Worm (Caenorhabditis elegans) whole organism, L3 larva: Measurements from ENCODE around the gene ZK792.1.

Experiments
- ZK546.5 ChIP-seq: sonication (generic microtip); optimal IDR thresholded peaks from 2 replicates; lab custom pipeline; 2017; ENCODE audit warnings: missing biosample characterization, missing genetic modification characterization
- aly-2 ChIP-seq: fragments of 150-350 bp; optimal IDR thresholded peaks from 2 replicates; lab custom pipeline; 2014; ENCODE audit warnings: missing biosample characterization, missing genetic modification characterization
- ama-1 ChIP-seq: fragments of 150-350 bp; optimal IDR thresholded peaks from 2 replicates; lab custom pipeline; 2018
- ceh-16 ChIP-seq: sonication (generic microtip); optimal IDR thresholded peaks from 2 replicates; lab custom pipeline; 2017; ENCODE audit warnings: missing biosample characterization, missing genetic modification characterization
- ceh-9 ChIP-seq: sonication (generic microtip); optimal IDR thresholded peaks from 2 replicates; lab custom pipeline; 2018; ENCODE audit warnings: missing biosample characterization, missing genetic modification characterization
- egl-27 ChIP-seq: sonication (generic microtip); optimal IDR thresholded peaks from 4 replicates; lab custom pipeline; 2017; ENCODE audit warnings: missing biosample characterization, missing genetic modification reagents, missing genetic modification characterization
- egl-5 ChIP-seq: fragments of 150-350 bp; optimal IDR thresholded peaks from 2 replicates; lab custom pipeline; 2017; ENCODE audit warnings: missing biosample characterization, missing genetic modification reagents, missing genetic modification characterization, inconsistent platforms
- elt-2 ChIP-seq: sonication (generic microtip); optimal IDR thresholded peaks from 2 replicates; lab custom pipeline; 2016; ENCODE audit warnings: missing genetic modification reagents, mild to moderate bottlenecking, missing genetic modification characterization, missing compliant biosample characterization
- elt-3 ChIP-seq, 3 experiments: fragments of 150-350 bp in 1 of 3; sonication (generic microtip) in 2 of 3; optimal IDR thresholded peaks; 2 replicates in 2 of 3; 4 replicates in 1 of 3; lab custom pipeline; 2014 to 2017; ENCODE audit warnings: missing biosample characterization in 3 of 3, missing genetic modification characterization in 3 of 3
- eor-1 ChIP-seq, 2 experiments: fragments of 150-350 bp; optimal IDR thresholded peaks; 2 replicates each; lab custom pipeline; 2014 to 2018; ENCODE audit warnings: missing biosample characterization in 2 of 2, missing genetic modification characterization in 2 of 2
- fkh-10 ChIP-seq: sonication (generic microtip); optimal IDR thresholded peaks from 2 replicates; lab custom pipeline; 2017; ENCODE audit warnings: missing biosample characterization, missing genetic modification reagents, missing genetic modification characterization
- fos-1 ChIP-seq: fragments of 150-350 bp; optimal IDR thresholded peaks from 2 replicates; lab custom pipeline; 2014; ENCODE audit warnings: missing biosample characterization, missing genetic modification characterization
- jun-1 ChIP-seq: fragments of 150-350 bp; optimal IDR thresholded peaks from 2 replicates; lab custom pipeline; 2014; ENCODE audit warnings: missing biosample characterization, missing genetic modification reagents, missing genetic modification characterization
- lin-15B ChIP-seq: fragments of 150-350 bp; optimal IDR thresholded peaks from 2 replicates; lab custom pipeline; 2014; ENCODE audit warnings: missing biosample characterization, missing genetic modification characterization
- lin-39 ChIP-seq: fragments of 150-350 bp; optimal IDR thresholded peaks from 2 replicates; lab custom pipeline; 2018; ENCODE audit warnings: missing biosample characterization, missing genetic modification reagents, missing genetic modification characterization
- lsy-12 ChIP-seq: sonication (generic microtip); optimal IDR thresholded peaks from 2 replicates; lab custom pipeline; 2016; ENCODE audit warnings: mild to moderate bottlenecking, missing genetic modification characterization, missing compliant biosample characterization
- mdl-1 ChIP-seq: fragments of 150-350 bp; optimal IDR thresholded peaks from 2 replicates; lab custom pipeline; 2014; ENCODE audit warnings: missing biosample characterization, missing genetic modification characterization
- mml-1 ChIP-seq: fragments of 150-350 bp; sonication (generic microtip); optimal IDR thresholded peaks from 3 replicates; lab custom pipeline; 2014; ENCODE audit warnings: missing biosample characterization, missing genetic modification characterization
- nfya-1 ChIP-seq: sonication (generic microtip); optimal IDR thresholded peaks from 2 replicates; lab custom pipeline; 2017; ENCODE audit warnings: missing genetic modification characterization, mild to moderate bottlenecking, missing compliant biosample characterization, antibody characterized with exemption, moderate library complexity; ENCODE audit not compliant: insufficient read depth
- nhr-11 ChIP-seq: fragments of 150-350 bp; optimal IDR thresholded peaks from 2 replicates; lab custom pipeline; 2014; ENCODE audit warnings: missing biosample characterization, missing genetic modification characterization
- nhr-12 ChIP-seq: fragments of 150-350 bp; optimal IDR thresholded peaks from 2 replicates; lab custom pipeline; 2014; ENCODE audit warnings: missing biosample characterization, missing genetic modification characterization
- nhr-23 ChIP-seq: fragments of 150-350 bp; optimal IDR thresholded peaks from 2 replicates; lab custom pipeline; 2014; ENCODE audit warnings: missing biosample characterization, missing genetic modification reagents, missing genetic modification characterization
- nhr-237 ChIP-seq: fragments of 150-350 bp; optimal IDR thresholded peaks from 2 replicates; lab custom pipeline; 2014; ENCODE audit warnings: missing biosample characterization, missing genetic modification characterization
- nhr-28 ChIP-seq: fragments of 150-350 bp; optimal IDR thresholded peaks from 2 replicates; lab custom pipeline; 2014; ENCODE audit warnings: missing biosample characterization, missing genetic modification characterization
- nhr-43 ChIP-seq: sonication (generic microtip); optimal IDR thresholded peaks from 2 replicates; lab custom pipeline; 2016; ENCODE audit warnings: mild to moderate bottlenecking, missing genetic modification characterization, missing compliant biosample characterization; ENCODE audit not compliant: poor library complexity, severe bottlenecking
- nhr-76 ChIP-seq: fragments of 150-350 bp; sonication (generic microtip); optimal IDR thresholded peaks from 5 replicates; lab custom pipeline; 2014; ENCODE audit warnings: missing biosample characterization, missing genetic modification characterization
- pha-4 ChIP-seq: fragments of 150-350 bp; optimal IDR thresholded peaks from 2 replicates; lab custom pipeline; 2014; ENCODE audit warnings: missing biosample characterization, missing genetic modification reagents, missing genetic modification characterization
- sea-2 ChIP-seq: fragments of 150-350 bp; sonication (generic microtip); optimal IDR thresholded peaks from 4 replicates; lab custom pipeline; 2014; ENCODE audit warnings: missing biosample characterization, missing genetic modification reagents, missing genetic modification characterization
- skn-1 ChIP-seq: fragments of 150-350 bp; optimal IDR thresholded peaks from 2 replicates; lab custom pipeline; 2014; ENCODE audit warnings: missing biosample characterization, missing genetic modification characterization
- tbx-2 ChIP-seq: sonication (generic microtip); optimal IDR thresholded peaks from 2 replicates; lab custom pipeline; 2016; ENCODE audit warnings: mild to moderate bottlenecking, missing genetic modification characterization, missing compliant biosample characterization
- unc-39 ChIP-seq: sonication (generic microtip); optimal IDR thresholded peaks from 4 replicates; lab custom pipeline; 2017; ENCODE audit warnings: missing biosample characterization, missing genetic modification characterization
- zag-1 ChIP-seq: fragments of 150-350 bp; optimal IDR thresholded peaks from 2 replicates; lab custom pipeline; 2014; ENCODE audit warnings: missing biosample characterization, missing genetic modification characterization
- ztf-11 ChIP-seq: fragments of 150-350 bp; optimal IDR thresholded peaks from 2 replicates; lab custom pipeline; 2014; ENCODE audit warnings: missing biosample characterization, missing genetic modification characterization
- ztf-4 ChIP-seq: fragments of 150-350 bp; optimal IDR thresholded peaks from 2 replicates; lab custom pipeline; 2014; ENCODE audit warnings: missing biosample characterization, missing genetic modification characterization

Gene ZK792.1

ce11 chrIV:11636409-11636723 is 23.3 kb upstream of the ZK792.1 start, which contains the start of gene F58B3.6:
Gene F58B3.6, plus strand, starts transcription at chrIV:11636648.
- TF ChIP-seq nhr-12 = no peak
- TF ChIP-seq nfya-1 (tag; lab: Kevin White, UChicago) = peak; percentile 8
- TF ChIP-seq nhr-23 (tag; lab: Kevin White, UChicago) = peak; percentile 40
- no peak for TF ChIP-seq ceh-16 (tag; lab: Kevin White, UChicago)
- TF ChIP-seq tbx-2 = no peak
- TF ChIP-seq elt-2 (tag; lab: Kevin White, UChicago) = peak; percentile 7

ce11 chrIV:11638016-11638415 is 21.6 kb upstream of the ZK792.1 start, which contains the start of gene rbm-17:
Gene rbm-17, plus strand, starts transcription at chrIV:11638316.
- no peak for TF ChIP-seq unc-39 (tag; lab: Kevin White, UChicago)

ce11 chrIV:11640915-11641314 is 18.7 kb upstream of the ZK792.1 start, which contains the start of gene ttr-50:
Gene ttr-50, minus strand, starts transcription at chrIV:11641015.
- TF ChIP-seq lsy-12 (tag; lab: Kevin White, UChicago) = no peak
- TF ChIP-seq nfya-1 (tag; lab: Kevin White, UChicago) = no peak
- no peak for TF ChIP-seq ztf-11 (tag; lab: Kevin White, UChicago)
- TF ChIP-seq nhr-28 (tag; lab: Kevin White, UChicago) = no peak
- TF ChIP-seq ztf-4 (tag; lab: Kevin White, UChicago) = no peak
- TF ChIP-seq ceh-9 (tag; lab: Kevin White, UChicago) = no peak
- TF ChIP-seq pha-4 = no peak
- no peak for TF ChIP-seq fkh-10
- no peak for TF ChIP-seq nhr-237
- no peak for TF ChIP-seq egl-5 (tag; lab: Kevin White, UChicago)
- TF ChIP-seq, all 47 proteins: peak for 0

ce11 chrIV:11641802-11642201 is 17.8 kb upstream of the ZK792.1 start, which contains the start of gene ZK809.1:
Gene ZK809.1, plus strand, starts transcription at chrIV:11642102.
- TF ChIP-seq ZK546.5 (tag; lab: Kevin White, UChicago) (no peak), nhr-76 (tag; lab: Kevin White, UChicago) (no peak), nhr-11 (no peak), ceh-9 (tag; lab: Kevin White, UChicago) (no peak), lin-39 (tag; lab: Kevin White, UChicago) (no peak), skn-1 (tag; lab: Kevin White, UChicago) (no peak), fos-1 (tag; lab: Kevin White, UChicago) (no peak), nhr-43 (tag; lab: Kevin White, UChicago) (no peak), aly-2 (tag; lab: Kevin White, UChicago) (no peak), jun-1 (tag; lab: Kevin White, UChicago) (no peak), lin-15B (tag; lab: Kevin White, UChicago) (no peak), lsy-12 (tag; lab: Kevin White, UChicago) (no peak), ceh-16 (tag; lab: Kevin White, UChicago) (no peak), mdl-1 (tag; lab: Kevin White, UChicago) (no peak), mml-1 (tag; lab: Kevin White, UChicago) (no peak), nfya-1 (tag; lab: Kevin White, UChicago) (no peak)

ce11 chrIV:11643829-11644228 is 15.8 kb upstream of the ZK792.1 start, which contains the start of gene prx-2:
Gene prx-2, plus strand, starts transcription at chrIV:11644129.
- TF ChIP-seq jun-1 (tag; lab: Kevin White, UChicago) = no peak
- TF ChIP-seq fkh-10 = no peak
- no peak for TF ChIP-seq elt-3 (tag; optimal IDR thresholded peaks at IDR 0.05; lab: Kevin White, UChicago)
- no peak for TF ChIP-seq eor-1 (tag; optimal IDR thresholded peaks at IDR 0.05; lab: Kevin White, UChicago)
- no peak for TF ChIP-seq zag-1 (tag; lab: Kevin White, UChicago)
- TF ChIP-seq egl-27 (tag; lab: Kevin White, UChicago) = no peak
- no peak for TF ChIP-seq egl-5 (tag; lab: Kevin White, UChicago)

ce11 chrIV:11644705-11645104 is 14.9 kb upstream of the ZK792.1 start:
- TF ChIP-seq pha-4 = no peak
- no peak for TF ChIP-seq nhr-12
- no peak for TF ChIP-seq mml-1 (tag; lab: Kevin White, UChicago)
- TF ChIP-seq nhr-237 = no peak
- no peak for TF ChIP-seq sea-2 (GFP tag; lab: Kevin White, UChicago)
- peak; percentile 14 for TF ChIP-seq ama-1 (lab: Kevin White, UChicago)
- TF ChIP-seq, all 47 proteins: peak for 1
